Worm (Caenorhabditis elegans) whole organism, young adult: ENCODE measurements around the gene F52C12.6.

ENCODE experiments used
- F57C9.4 ChIP-seq: sonication (generic microtip); optimal IDR thresholded peaks from 2 replicates; lab custom pipeline; 2017; ENCODE audit warnings: mild to moderate bottlenecking, missing genetic modification characterization, missing compliant biosample characterization
- akir-1 ChIP-seq: fragments of 200-800 bp; sonication (Bioruptor generic); optimal IDR thresholded peaks from 2 replicates; lab custom pipeline; 2018; ENCODE audit warnings: mild to moderate bottlenecking, missing genetic modification characterization, moderate library complexity, missing compliant biosample characterization
- aptf-3 ChIP-seq: fragments of 200-800 bp; sonication (Bioruptor generic); IDR thresholded peaks from 2 replicates; pipeline ENCODE4 v1.3.6; 2022; ENCODE audit warnings: missing genetic modification characterization, missing compliant biosample characterization
- nfya-2 ChIP-seq: fragments of 200-800 bp; sonication (Bioruptor generic); IDR thresholded peaks from 2 replicates; pipeline ENCODE4 v1.3.6; 2022; ENCODE audit warnings: missing genetic modification reagents, missing genetic modification characterization, missing compliant biosample characterization
- pha-4 ChIP-seq: fragments of 150-350 bp; sonication (generic microtip); optimal IDR thresholded peaks from 2 replicates; lab custom pipeline; 2014; ENCODE audit warnings: missing biosample characterization, missing genetic modification reagents, missing genetic modification characterization
- snpc-4 ChIP-seq, 5 experiments: fragments of 150-350 bp in 1 of 5; sonication (generic microtip) in 4 of 5; optimal IDR thresholded peaks; 2 replicates each; lab custom pipeline; 2014 to 2018; ENCODE audit warnings: missing genetic modification characterization in 5 of 5, missing biosample characterization in 3 of 5, antibody characterized with exemption in 2 of 5, mild to moderate bottlenecking in 2 of 5, missing compliant biosample characterization in 2 of 5, missing genotype in 2 of 5, moderate library complexity in 2 of 5, missing genetic modification reagents in 1 of 5
- ztf-3 ChIP-seq: fragments of 200-800 bp; sonication (Bioruptor generic); optimal IDR thresholded peaks from 2 replicates; lab custom pipeline; 2018; ENCODE audit warnings: mild to moderate bottlenecking, missing genetic modification characterization, missing compliant biosample characterization

DNA sequence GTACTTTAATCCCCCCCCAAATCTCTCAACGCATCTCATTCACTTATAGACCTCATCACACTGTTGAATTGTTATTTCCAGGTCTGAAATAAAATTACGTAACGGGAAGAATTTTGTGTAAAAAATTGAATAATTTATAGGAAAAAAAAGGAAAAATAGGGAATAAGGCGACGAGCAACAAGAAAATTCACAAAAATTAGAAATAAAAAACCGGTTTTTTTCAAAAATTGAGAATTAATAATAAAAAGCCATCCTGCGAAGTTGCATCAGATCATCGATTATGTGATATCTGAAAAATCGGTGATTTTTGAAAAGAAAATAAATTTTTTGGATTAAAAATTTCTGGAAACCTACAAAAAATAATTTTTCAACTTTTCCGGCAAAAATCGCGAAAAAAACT is 52.4 kb downstream of the F52C12.6 start:
- TF ChIP-seq akir-1 (GFP tag; lab: Kevin White, UChicago) = no peak
- TF ChIP-seq nfya-2 (GFP tag; lab: Robert Waterston, UW) = no peak
- TF ChIP-seq snpc-4 (GFP tag; optimal IDR thresholded peaks at IDR 0.05; lab: Kevin White, UChicago) = no peak
- no peak for TF ChIP-seq snpc-4 (tag; optimal IDR thresholded peaks at IDR 0.05; lab: Kevin White, UChicago)
- no peak for TF ChIP-seq F57C9.4 (tag; lab: Kevin White, UChicago)
- TF ChIP-seq ztf-3 (GFP tag; lab: Kevin White, UChicago) = no peak
- no peak for TF ChIP-seq pha-4 (tag; lab: Kevin White, UChicago)
- no peak for TF ChIP-seq aptf-3
